Worm (Caenorhabditis elegans): ENCODE results near the gene EEED8.13.

ce11 chrII:5374967-5375366 lies 37.4 kb downstream of the EEED8.13 start, which contains the start of gene algn-2:
- no peak for TF ChIP-seq aly-2 (tag; optimal IDR thresholded peaks at IDR 0.05)
- TF ChIP-seq ztf-11 (tag; optimal IDR thresholded peaks at IDR 0.05): no peak
- TF ChIP-seq nhr-12 (tag; optimal IDR thresholded peaks at IDR 0.05): no peak

Data from whole organism, L2 larva.